Fruit fly (Drosophila melanogaster): ENCODE data around the gene spdi.
A peak's percentile ranks its signal among the peaks of the same experiment; 100 is the strongest.

The spdi gene

dm6 chrX:635495-636142, 15.6 kb upstream of the spdi start, which contains the start of gene Dredd (continued):
- no peak for TF ChIP-seq hkb (optimal IDR thresholded peaks at IDR 0.05)
- no peak for TF ChIP-seq hkb (GFP tag; IDR thresholded peaks at IDR 0.05)
- TF ChIP-seq CG8089 (GFP tag; optimal IDR thresholded peaks at IDR 0.05), result no peak
- TF ChIP-seq CG10543 (GFP tag; optimal IDR thresholded peaks at IDR 0.05), result peak; percentile 34
- no peak for TF ChIP-seq vfl (GFP tag; optimal IDR thresholded peaks at IDR 0.05)
- TF ChIP-seq Ravus (GFP tag; IDR thresholded peaks at IDR 0.05), result no peak
- TF ChIP-seq Sry-β (GFP tag; optimal IDR thresholded peaks at IDR 0.05), result no peak
- TF ChIP-seq crol (GFP tag; IDR thresholded peaks at IDR 0.05), result no peak
- no peak for TF ChIP-seq lov (optimal IDR thresholded peaks at IDR 0.05)
- no peak for TF ChIP-seq lov (GFP tag; IDR thresholded peaks at IDR 0.05)
- TF ChIP-seq Dek (tag; optimal IDR thresholded peaks at IDR 0.05), result no peak
- no peak for TF ChIP-seq ap (GFP tag; IDR thresholded peaks at IDR 0.05)
- no peak for TF ChIP-seq CG17328 (GFP tag; IDR thresholded peaks at IDR 0.05)
- TF ChIP-seq CG18011 (GFP tag; optimal IDR thresholded peaks at IDR 0.05), result no peak
- TF ChIP-seq fd96Cb (tag; optimal IDR thresholded peaks at IDR 0.05), result no peak
- TF ChIP-seq CG10959 (GFP tag; IDR thresholded peaks at IDR 0.05), result no peak
- TF ChIP-seq sug (tag; optimal IDR thresholded peaks at IDR 0.05), result no peak
- TF ChIP-seq CG11696 (GFP tag; IDR thresholded peaks at IDR 0.05), result no peak
- no peak for TF ChIP-seq CG10462 (GFP tag; optimal IDR thresholded peaks at IDR 0.05)
- no peak for TF ChIP-seq TFAM (GFP tag; optimal IDR thresholded peaks at IDR 0.05)
- TF ChIP-seq CG9797 (GFP tag; optimal IDR thresholded peaks at IDR 0.05), result peak; percentile 56
- peak; percentile 93 for TF ChIP-seq Sry-δ (GFP tag; optimal IDR thresholded peaks at IDR 0.05)
- TF ChIP-seq Atf3 (GFP tag; optimal IDR thresholded peaks at IDR 0.05), result no peak
- no peak for TF ChIP-seq eyg (GFP tag; optimal IDR thresholded peaks at IDR 0.05)
- TF ChIP-seq zen (tag; optimal IDR thresholded peaks at IDR 0.05), result no peak
- TF ChIP-seq CG2889 (GFP tag; IDR thresholded peaks at IDR 0.05), result no peak
- TF ChIP-seq Rx (GFP tag; IDR thresholded peaks at IDR 0.05), result no peak
- no peak for TF ChIP-seq ci (GFP tag; IDR thresholded peaks at IDR 0.05)
- no peak for TF ChIP-seq Aef1 (GFP tag; IDR thresholded peaks at IDR 0.05)
- TF ChIP-seq unpg (GFP tag; optimal IDR thresholded peaks at IDR 0.05), result no peak
- no peak for TF ChIP-seq Hsf (GFP tag; optimal IDR thresholded peaks at IDR 0.05)
- TF ChIP-seq CG17912 (GFP tag; optimal IDR thresholded peaks at IDR 0.05), result no peak
- TF ChIP-seq CG3407 (GFP tag; optimal IDR thresholded peaks at IDR 0.05), result no peak
- TF ChIP-seq HLH3B (GFP tag; IDR thresholded peaks at IDR 0.05), result no peak
- no peak for TF ChIP-seq ftz-f1 (GFP tag; optimal IDR thresholded peaks at IDR 0.05)
- no peak for TF ChIP-seq bowl (GFP tag; IDR thresholded peaks at IDR 0.05)
- TF ChIP-seq CG3065 (GFP tag; optimal IDR thresholded peaks at IDR 0.05), result no peak
- TF ChIP-seq HLHmδ (GFP tag; optimal IDR thresholded peaks at IDR 0.05), result no peak
- TF ChIP-seq CG17361 (GFP tag; IDR thresholded peaks at IDR 0.05), result peak; percentile 40; the same call in 1 of the 3 replicates
- TF ChIP-seq ssp (GFP tag; IDR thresholded peaks at IDR 0.05), result no peak
- TF ChIP-seq CG12659 (GFP tag; optimal IDR thresholded peaks at IDR 0.05), result peak; percentile 76
- TF ChIP-seq CG4707 (GFP tag; optimal IDR thresholded peaks at IDR 0.05), result no peak
- no peak for TF ChIP-seq wek (GFP tag; optimal IDR thresholded peaks at IDR 0.05)
- peak; percentile 80 for TF ChIP-seq Ets97D (GFP tag; optimal IDR thresholded peaks at IDR 0.05)
- TF ChIP-seq dmrt99B (tag; optimal IDR thresholded peaks at IDR 0.05), result no peak
- TF ChIP-seq Hey (tag; optimal IDR thresholded peaks at IDR 0.05), result no peak
- TF ChIP-seq NFAT (GFP tag; IDR thresholded peaks at IDR 0.05), result no peak
- no peak for TF ChIP-seq aop (GFP tag; IDR thresholded peaks at IDR 0.05)
- peak; percentile 22 for TF ChIP-seq CG13894 (tag; optimal IDR thresholded peaks at IDR 0.05)
- peak; percentile 36 for TF ChIP-seq CG12299 (tag; optimal IDR thresholded peaks at IDR 0.05)
- TF ChIP-seq inv (GFP tag; IDR thresholded peaks at IDR 0.05; ENCODE audit: partially characterized antibody), result peak; percentile 84
- no peak for TF ChIP-seq ham (GFP tag; IDR thresholded peaks at IDR 0.05)
